Fruit fly (Drosophila melanogaster) whole organism, embryonic: ENCODE measurements around the gene CG13384.

ENCODE experiments used
- Blimp-1 ChIP-seq: fragments of 200-800 bp; sonication (Bioruptor generic); optimal IDR thresholded peaks from 3 replicates; lab custom pipeline; 2018; ENCODE audit warnings: missing biosample characterization, missing genetic modification characterization, mild to moderate bottlenecking, moderate library complexity, missing genetic modification reagents
- CG1024 ChIP-seq: fragments of 200-800 bp; sonication (Bioruptor generic); IDR thresholded peaks from 2 replicates; pipeline ENCODE4 v1.3.6; 2022; ENCODE audit warnings: missing biosample characterization, missing genetic modification characterization
- CG11093 ChIP-seq: fragments of 200-800 bp; sonication (Bioruptor generic); IDR thresholded peaks from 3 replicates; pipeline ENCODE4 v1.3.6; 2022; ENCODE audit warnings: missing biosample characterization, missing genetic modification characterization
- CG12391 ChIP-seq: fragments of 200-800 bp; sonication (Bioruptor generic); optimal IDR thresholded peaks from 3 replicates; lab custom pipeline; 2018; ENCODE audit warnings: missing biosample characterization, mild to moderate bottlenecking, missing genetic modification characterization, moderate library complexity
- CG13296 ChIP-seq: fragments of 200-800 bp; sonication (Bioruptor generic); optimal IDR thresholded peaks from 3 replicates; lab custom pipeline; 2018; ENCODE audit warnings: missing biosample characterization, mild to moderate bottlenecking, missing genetic modification characterization
- CG15514 ChIP-seq: fragments of 200-800 bp; sonication (Bioruptor generic); optimal IDR thresholded peaks from 3 replicates; lab custom pipeline; 2017; ENCODE audit warnings: missing biosample characterization, missing genetic modification characterization, mild to moderate bottlenecking, moderate library complexity, missing genetic modification reagents
- CG1602 ChIP-seq: fragments of 200-800 bp; sonication (Bioruptor generic); optimal IDR thresholded peaks from 3 replicates; lab custom pipeline; 2016; ENCODE audit warnings: missing biosample characterization, missing genetic modification characterization
- CG16779 ChIP-seq: fragments of 200-800 bp; sonication (Bioruptor generic); IDR thresholded peaks from 2 replicates; pipeline ENCODE4 v1.3.6; 2022; ENCODE audit warnings: missing biosample characterization, missing genetic modification characterization
- CG16813 ChIP-seq: fragments of 200-800 bp; sonication (Bioruptor generic); IDR thresholded peaks from 3 replicates; pipeline ENCODE4 v1.3.6; 2022; ENCODE audit warnings: missing biosample characterization, missing genetic modification characterization; ENCODE audit not compliant: partially characterized antibody
- CG16815 ChIP-seq: fragments of 200-800 bp; sonication (Bioruptor generic); optimal IDR thresholded peaks from 3 replicates; lab custom pipeline; 2017; ENCODE audit warnings: missing biosample characterization, mild to moderate bottlenecking, missing genetic modification characterization
- CG17359 ChIP-seq: fragments of 200-800 bp; sonication (Bioruptor generic); optimal IDR thresholded peaks from 3 replicates; lab custom pipeline; 2018; ENCODE audit warnings: missing biosample characterization, mild to moderate bottlenecking, missing genetic modification characterization, moderate library complexity
- CG17912 ChIP-seq: fragments of 200-800 bp; sonication (Bioruptor generic); optimal IDR thresholded peaks from 2 replicates; lab custom pipeline; 2018; ENCODE audit warnings: missing biosample characterization, mild to moderate bottlenecking, missing genetic modification characterization
- CG18476 ChIP-seq: fragments of 200-800 bp; sonication (Bioruptor generic); optimal IDR thresholded peaks from 2 replicates; lab custom pipeline; 2016; ENCODE audit warnings: missing biosample characterization, mild to moderate bottlenecking, missing genetic modification characterization
- CG2199 ChIP-seq: fragments of 200-800 bp; sonication (Bioruptor generic); IDR thresholded peaks from 3 replicates; pipeline ENCODE4 v1.3.6; 2022; ENCODE audit warnings: missing biosample characterization, missing genetic modification characterization
- CG2712 ChIP-seq: fragments of 200-800 bp; optimal IDR thresholded peaks from 3 replicates; lab custom pipeline; 2019; ENCODE audit warnings: missing biosample characterization, mild to moderate bottlenecking, missing genetic modification characterization, moderate library complexity
- CG32532 ChIP-seq: fragments of 200-800 bp; sonication (Bioruptor generic); IDR thresholded peaks from 2 replicates; pipeline ENCODE4 v1.3.6; 2022; ENCODE audit warnings: missing biosample characterization, missing genetic modification characterization
- CG4360 ChIP-seq: fragments of 200-800 bp; sonication (Bioruptor generic); IDR thresholded peaks from 2 replicates; pipeline ENCODE4 v1.3.6; 2022; ENCODE audit warnings: missing biosample characterization, missing genetic modification characterization
- CG43689 ChIP-seq: fragments of 200-800 bp; sonication (Bioruptor generic); IDR thresholded peaks from 2 replicates; pipeline ENCODE4 v1.3.6; 2022; ENCODE audit warnings: missing biosample characterization, missing genetic modification characterization
- CG4617 ChIP-seq: fragments of 200-800 bp; sonication (Bioruptor generic); optimal IDR thresholded peaks from 3 replicates; lab custom pipeline; 2016; ENCODE audit warnings: missing biosample characterization, missing genetic modification characterization, borderline replicate concordance
- CG5245 ChIP-seq: fragments of 200-800 bp; sonication (Bioruptor generic); optimal IDR thresholded peaks from 3 replicates; lab custom pipeline; 2016; ENCODE audit warnings: missing biosample characterization, missing genetic modification characterization
- D ChIP-seq, 2 experiments: fragments of 200-800 bp in 1 of 2; fragments of >200 bp in 1 of 2; sonication (Bioruptor generic) in 1 of 2; optimal IDR thresholded peaks; 2 replicates in 1 of 2; 3 replicates in 1 of 2; lab custom pipeline; 2017; ENCODE audit warnings: mild to moderate bottlenecking in 1 of 2, missing biosample characterization in 1 of 2, missing genetic modification characterization in 1 of 2, missing genetic modification reagents in 1 of 2
- Dref ChIP-seq: fragments of 200-800 bp; sonication (Bioruptor generic); IDR thresholded peaks from 2 replicates; pipeline ENCODE4 v1.3.6; 2022; ENCODE audit warnings: missing biosample characterization, missing genetic modification characterization
- Hey ChIP-seq: fragments of 200-800 bp; sonication (Bioruptor generic); optimal IDR thresholded peaks from 3 replicates; lab custom pipeline; 2018; ENCODE audit warnings: missing biosample characterization, mild to moderate bottlenecking, missing genetic modification characterization
- Hsf ChIP-seq: fragments of 200-800 bp; sonication (Bioruptor generic); optimal IDR thresholded peaks from 3 replicates; lab custom pipeline; 2016; ENCODE audit warnings: missing biosample characterization, missing genetic modification characterization
- MBD-R2 ChIP-seq: fragments of 200-800 bp; sonication (Bioruptor generic); IDR thresholded peaks from 2 replicates; pipeline ENCODE4 v1.3.6; 2022; ENCODE audit warnings: missing biosample characterization, missing genetic modification characterization
- Mrtf ChIP-seq: fragments of 200-800 bp; sonication (Bioruptor generic); IDR thresholded peaks from 3 replicates; pipeline ENCODE4 v1.3.6; 2022; ENCODE audit warnings: missing biosample characterization, missing genetic modification characterization
- Optix ChIP-seq: fragments of 200-800 bp; sonication (Bioruptor generic); IDR thresholded peaks from 3 replicates; pipeline ENCODE4 v1.3.6; 2022; ENCODE audit warnings: missing biosample characterization, missing genetic modification characterization
- Ptx1 ChIP-seq: fragments of 200-800 bp; sonication (Bioruptor generic); IDR thresholded peaks from 2 replicates; pipeline ENCODE4 v1.3.6; 2022; ENCODE audit warnings: missing biosample characterization, missing genetic modification characterization
- Rx ChIP-seq: fragments of 200-800 bp; sonication (Bioruptor generic); IDR thresholded peaks from 2 replicates; pipeline ENCODE4 v1.3.6; 2022; ENCODE audit warnings: missing biosample characterization, missing genetic modification characterization
- Scr ChIP-seq: fragments of 200-800 bp; sonication (Bioruptor generic); IDR thresholded peaks from 2 replicates; pipeline ENCODE4 v1.3.6; 2022; ENCODE audit warnings: missing biosample characterization, missing genetic modification characterization; ENCODE audit not compliant: partially characterized antibody
- Sox102F ChIP-seq: fragments of 200-800 bp; sonication (Bioruptor generic); optimal IDR thresholded peaks from 2 replicates; lab custom pipeline; 2018; ENCODE audit warnings: missing biosample characterization, mild to moderate bottlenecking, missing genetic modification characterization, moderate library complexity
- Usf ChIP-seq: fragments of 200-800 bp; sonication (Bioruptor generic); optimal IDR thresholded peaks from 2 replicates; lab custom pipeline; 2017; ENCODE audit warnings: missing genotype, missing biosample characterization, missing genetic modification characterization
- amos ChIP-seq: fragments of 200-800 bp; sonication (Bioruptor generic); IDR thresholded peaks from 2 replicates; pipeline ENCODE4 v1.3.6; 2022; ENCODE audit warnings: missing biosample characterization, missing genetic modification characterization; ENCODE audit not compliant: partially characterized antibody
- br ChIP-seq: fragments of >200 bp; optimal IDR thresholded peaks from 2 replicates; lab custom pipeline; 2017
- da ChIP-seq: fragments of 200-800 bp; sonication (Bioruptor generic); optimal IDR thresholded peaks from 2 replicates; lab custom pipeline; 2016; ENCODE audit warnings: missing biosample characterization, missing genetic modification characterization
- dati ChIP-seq: fragments of 200-800 bp; sonication (Bioruptor generic); IDR thresholded peaks from 2 replicates; pipeline ENCODE4 v1.3.6; 2022; ENCODE audit warnings: missing biosample characterization, missing genetic modification characterization
- dmrt11E ChIP-seq: fragments of 200-800 bp; sonication (Bioruptor generic); optimal IDR thresholded peaks from 3 replicates; lab custom pipeline; 2018; ENCODE audit warnings: missing biosample characterization, mild to moderate bottlenecking, missing genetic modification characterization, moderate library complexity
- dpn ChIP-seq, 2 experiments: fragments of 200-800 bp; sonication (Bioruptor generic); optimal IDR thresholded peaks; 3 replicates each; lab custom pipeline; 2016; ENCODE audit warnings: missing biosample characterization in 2 of 2, missing genetic modification characterization in 2 of 2
- hb ChIP-seq: fragments of 200-800 bp; sonication (Bioruptor generic); IDR thresholded peaks from 3 replicates; pipeline ENCODE4 v1.3.6; 2022; ENCODE audit warnings: missing biosample characterization, missing genetic modification characterization; ENCODE audit not compliant: partially characterized antibody
- phol ChIP-seq: fragments of 200-800 bp; sonication (Bioruptor generic); optimal IDR thresholded peaks from 3 replicates; lab custom pipeline; 2018; ENCODE audit warnings: missing biosample characterization, mild to moderate bottlenecking, missing genetic modification characterization, moderate library complexity
- ranshi ChIP-seq: fragments of 200-800 bp; sonication (Bioruptor generic); IDR thresholded peaks from 2 replicates; pipeline ENCODE4 v1.3.6; 2022; ENCODE audit warnings: missing biosample characterization, missing genetic modification characterization
- rib ChIP-seq: fragments of 200-800 bp; sonication (Bioruptor generic); IDR thresholded peaks from 2 replicates; pipeline ENCODE4 v1.3.6; 2022; ENCODE audit warnings: missing biosample characterization, missing genetic modification characterization
- ro ChIP-seq: fragments of 200-800 bp; sonication (Bioruptor generic); IDR thresholded peaks from 2 replicates; pipeline ENCODE4 v1.3.6; 2022; ENCODE audit warnings: missing biosample characterization, missing genetic modification characterization
- row ChIP-seq: fragments of 200-800 bp; sonication (Bioruptor generic); IDR thresholded peaks from 3 replicates; pipeline ENCODE4 v1.3.6; 2022; ENCODE audit warnings: missing biosample characterization, missing genetic modification characterization
- sens-2 ChIP-seq: fragments of 200-800 bp; sonication (Bioruptor generic); IDR thresholded peaks from 2 replicates; pipeline ENCODE4 v1.3.6; 2022; ENCODE audit warnings: missing biosample characterization, missing genetic modification characterization
- sna ChIP-seq: fragments of 200-800 bp; sonication (Bioruptor generic); IDR thresholded peaks from 2 replicates; pipeline ENCODE4 v1.3.6; 2022; ENCODE audit warnings: missing biosample characterization, missing genetic modification characterization; ENCODE audit not compliant: partially characterized antibody
- sqz ChIP-seq: fragments of 200-800 bp; sonication (Bioruptor generic); optimal IDR thresholded peaks from 3 replicates; lab custom pipeline; 2018; ENCODE audit warnings: missing biosample characterization, mild to moderate bottlenecking, missing genetic modification characterization
- tap ChIP-seq: fragments of 200-800 bp; optimal IDR thresholded peaks from 3 replicates; lab custom pipeline; 2019; ENCODE audit warnings: missing biosample characterization, mild to moderate bottlenecking, missing genetic modification characterization, moderate library complexity
- tll ChIP-seq, 2 experiments: fragments of 200-800 bp in 1 of 2; fragments of >200 bp in 1 of 2; sonication (Bioruptor generic) in 1 of 2; optimal IDR thresholded peaks; 2 replicates each; lab custom pipeline; 2017 to 2019; ENCODE audit warnings: missing biosample characterization in 2 of 2, missing genetic modification characterization in 2 of 2, mild to moderate bottlenecking in 1 of 2, moderate library complexity in 1 of 2
- toy ChIP-seq: fragments of 200-800 bp; sonication (Bioruptor generic); IDR thresholded peaks from 2 replicates; pipeline ENCODE4 v1.3.6; 2022; ENCODE audit warnings: missing biosample characterization, missing genetic modification characterization
- trem ChIP-seq: fragments of 200-800 bp; optimal IDR thresholded peaks from 3 replicates; lab custom pipeline; 2019; ENCODE audit warnings: missing biosample characterization, mild to moderate bottlenecking, missing genetic modification characterization, moderate library complexity

Gene CG13384

DNA sequence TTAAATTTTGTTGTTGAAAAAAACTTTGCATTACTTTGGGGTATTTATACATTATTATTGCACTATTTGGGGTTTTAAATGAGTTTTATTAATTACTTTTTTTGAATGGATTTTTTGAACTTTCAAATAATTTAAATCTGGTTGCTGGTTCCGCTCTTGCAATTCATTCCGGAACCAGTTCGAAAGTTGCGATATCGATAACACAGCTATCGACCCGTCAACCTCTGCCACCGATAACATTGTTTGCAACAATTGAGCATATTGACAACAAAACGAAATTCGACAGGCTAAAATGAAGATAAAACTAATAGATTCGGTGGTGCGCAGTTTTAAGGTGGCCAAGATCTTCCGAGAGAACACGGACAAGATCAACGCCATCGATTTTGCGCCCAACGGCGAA, 10.0 kb upstream of the CG13384 start, which contains the start of gene Wdr82:
Wdr82 (plus strand) TSS at position 227 of the 400 bp plus-strand sequence.
- TF ChIP-seq hb (no peak), CG2712 (tag; lab: Kevin White, UChicago) (peak; percentile 18), CG32532 (GFP tag; lab: Robert Waterston, UW) (no peak), amos (GFP tag; lab: Robert Waterston, UW) (peak; percentile 77), Mrtf (no peak), sqz (no peak), CG43689 (no peak), Blimp-1 (GFP tag; lab: Kevin White, UChicago) (no peak), toy (GFP tag; lab: Robert Waterston, UW) (no peak), sna (GFP tag; lab: Robert Waterston, UW) (peak; percentile 73), ro (GFP tag; lab: Robert Waterston, UW) (no peak), CG18476 (GFP tag; lab: Kevin White, UChicago) (no peak), CG1024 (GFP tag; lab: Robert Waterston, UW) (no peak), dmrt11E (tag; lab: Kevin White, UChicago) (no peak), Hey (tag; lab: Kevin White, UChicago) (no peak), CG17912 (GFP tag; lab: Kevin White, UChicago) (no peak), CG12391 (no peak), row (GFP tag; lab: Robert Waterston, UW) (peak; percentile 41; the same call in 1 of the 3 replicates), D (optimal IDR thresholded peaks at IDR 0.05; lab: Kevin White, UChicago) (no peak), D (GFP tag; optimal IDR thresholded peaks at IDR 0.05; lab: Kevin White, UChicago) (no peak), CG17359 (tag; lab: Kevin White, UChicago) (no peak), Scr (GFP tag; lab: Robert Waterston, UW) (peak; percentile 75), dpn (GFP tag; optimal IDR thresholded peaks at IDR 0.05; lab: Kevin White, UChicago) (no peak), dati (GFP tag; lab: Robert Waterston, UW) (no peak), CG15514 (GFP tag; lab: Kevin White, UChicago) (peak; percentile 100), Rx (GFP tag; lab: Robert Waterston, UW) (no peak), CG16779 (GFP tag; lab: Robert Waterston, UW) (no peak), CG16813 (peak; percentile 69), trem (tag; lab: Kevin White, UChicago) (peak; percentile 42), Ptx1 (GFP tag; lab: Robert Waterston, UW) (no peak), MBD-R2 (peak; percentile 77), Optix (GFP tag; lab: Robert Waterston, UW) (no peak), tap (tag; lab: Kevin White, UChicago) (no peak), rib (GFP tag; lab: Robert Waterston, UW) (no peak), Usf (GFP tag; lab: Kevin White, UChicago) (no peak), CG5245 (no peak), tll (GFP tag; optimal IDR thresholded peaks at IDR 0.05; lab: Kevin White, UChicago) (no peak), sens-2 (GFP tag; lab: Robert Waterston, UW) (no peak), CG16815 (GFP tag; lab: Kevin White, UChicago) (no peak), CG13296 (GFP tag; lab: Kevin White, UChicago) (no peak), CG2199 (GFP tag; lab: Robert Waterston, UW) (no peak), Dref (GFP tag; lab: Robert Waterston, UW) (peak; percentile 85), CG11093 (GFP tag; lab: Robert Waterston, UW) (no peak), CG4360 (GFP tag; lab: Robert Waterston, UW) (no peak), Sox102F (GFP tag; lab: Kevin White, UChicago) (no peak), Hsf (GFP tag; lab: Kevin White, UChicago) (no peak), br (lab: Kevin White, UChicago) (no peak), CG1602 (GFP tag; lab: Kevin White, UChicago) (no peak), da (GFP tag; lab: Kevin White, UChicago) (no peak), ranshi (GFP tag; lab: Robert Waterston, UW) (no peak), phol (no peak), CG4617 (peak; percentile 6)
